Worm (Caenorhabditis elegans): ENCODE measurements around the gene mel-11.

ce11 chrII:9407469-9407868, 49.1 kb downstream of the mel-11 start, which contains the start of gene arrd-2:
- TF ChIP-seq cog-1 (tag; optimal IDR thresholded peaks at IDR 0.05) (no peak), med-1 (GFP tag; optimal IDR thresholded peaks at IDR 0.05; ENCODE audit: insufficient read depth) (no peak), ztf-23 (GFP tag; IDR thresholded peaks at IDR 0.05) (no peak), klf-2 (GFP tag; conservative IDR thresholded peaks at IDR 0.05) (no peak)

All from whole organism, midembryonic.